Worm (Caenorhabditis elegans): Measurements from ENCODE around the gene cpn-2.

- TF ChIP-seq nfya-1 (tag; optimal IDR thresholded peaks at IDR 0.05) (no peak), ceh-18 (tag; optimal IDR thresholded peaks at IDR 0.05) (no peak), hlh-30 (tag; optimal IDR thresholded peaks at IDR 0.05; ENCODE audit: insufficient read depth) (no peak), ama-1 (optimal IDR thresholded peaks at IDR 0.05) (no peak), pqm-1 (tag; optimal IDR thresholded peaks at IDR 0.05) (no peak), tbx-2 (tag; optimal IDR thresholded peaks at IDR 0.05) (no peak), unc-42 (tag; optimal IDR thresholded peaks at IDR 0.05) (no peak)
These were observed 16.4 kb upstream of the cpn-2 start for ce11 chrII:321183-321582.
